Worm (Caenorhabditis elegans) whole organism, L4 larva: ENCODE data around the gene C18D11.1.
"Not testable (repeated sequence)": the region's sequence is repeated elsewhere in the genome, so short reads cannot be mapped to it uniquely, and the experiment has no call there.

Experiments
- T26A8.4 ChIP-seq: fragments of 200-800 bp; sonication (Bioruptor generic); IDR thresholded peaks from 2 replicates; pipeline ENCODE4 v1.3.6; 2022; ENCODE audit warnings: missing genetic modification characterization, missing compliant biosample characterization
- Y105C5A.15 ChIP-seq: fragments of 200-800 bp; sonication (Bioruptor generic); IDR thresholded peaks from 2 replicates; pipeline ENCODE4 v1.3.6; 2022; ENCODE audit warnings: missing genetic modification characterization, missing compliant biosample characterization
- Y48G9A.11 ChIP-seq: fragments of 200-800 bp; sonication (Bioruptor generic); IDR thresholded peaks from 2 replicates; pipeline ENCODE4 v1.3.6; 2022; ENCODE audit warnings: missing genetic modification reagents, missing genetic modification characterization, missing compliant biosample characterization
- Y5F2A.4 ChIP-seq: fragments of 200-800 bp; sonication (Bioruptor generic); optimal IDR thresholded peaks from 2 replicates; lab custom pipeline; 2018; ENCODE audit warnings: mild to moderate bottlenecking, missing genetic modification characterization, missing compliant biosample characterization
- ZK337.2 ChIP-seq: fragments of 200-800 bp; sonication (Bioruptor generic); IDR thresholded peaks from 2 replicates; pipeline ENCODE4 v1.3.6; 2022; ENCODE audit warnings: missing genetic modification reagents, missing genetic modification characterization, missing compliant biosample characterization
- aha-1 ChIP-seq: fragments of 150-350 bp; peaks from one replicate; lab custom pipeline; 2014; ENCODE audit warnings: missing biosample characterization, missing genetic modification characterization
- attf-4 ChIP-seq: sonication (generic microtip); optimal IDR thresholded peaks from 3 replicates; lab custom pipeline; 2017; ENCODE audit warnings: missing biosample characterization, missing genetic modification characterization
- cey-2 ChIP-seq: sonication (generic microtip); optimal IDR thresholded peaks from 3 replicates; lab custom pipeline; 2017; ENCODE audit warnings: missing genetic modification characterization, mild to moderate bottlenecking, missing compliant biosample characterization, antibody characterized with exemption, borderline replicate concordance; ENCODE audit not compliant: insufficient read depth
- daf-16 ChIP-seq, 3 experiments: sonication (generic microtip); optimal IDR thresholded peaks; 2 replicates each; lab custom pipeline; 2016 to 2017; ENCODE audit warnings: missing genetic modification characterization in 3 of 3, missing genetic modification reagents in 3 of 3, mild to moderate bottlenecking in 2 of 3, missing compliant biosample characterization in 2 of 3, missing biosample characterization in 1 of 3, moderate library complexity in 1 of 3
- daf-19 ChIP-seq: fragments of 200-800 bp; sonication (Bioruptor generic); conservative IDR thresholded peaks from 2 replicates; pipeline ENCODE4 v1.3.6; 2022; ENCODE audit warnings: missing genetic modification characterization, missing compliant biosample characterization
- dmd-6 ChIP-seq: fragments of 200-800 bp; sonication (Bioruptor generic); IDR thresholded peaks from 2 replicates; pipeline ENCODE4 v1.3.6; 2022; ENCODE audit warnings: missing genetic modification reagents, missing genetic modification characterization, missing compliant biosample characterization
- dpl-1 ChIP-seq: fragments of 150-350 bp; optimal IDR thresholded peaks from 2 replicates; lab custom pipeline; 2014; ENCODE audit warnings: missing biosample characterization, missing genetic modification reagents, missing genetic modification characterization
- dve-1 ChIP-seq: sonication (generic microtip); optimal IDR thresholded peaks from 2 replicates; lab custom pipeline; 2017; ENCODE audit warnings: antibody characterized with exemption, mild to moderate bottlenecking, missing genetic modification characterization, missing compliant biosample characterization; ENCODE audit not compliant: insufficient read depth
- egl-43 ChIP-seq: fragments of 200-800 bp; sonication (Bioruptor generic); IDR thresholded peaks from 2 replicates; pipeline ENCODE4 v1.3.6; 2022; ENCODE audit warnings: missing genetic modification reagents, missing genetic modification characterization, missing compliant biosample characterization
- gei-8 ChIP-seq: fragments of 200-800 bp; sonication (Bioruptor generic); optimal IDR thresholded peaks from 2 replicates; lab custom pipeline; 2018; ENCODE audit warnings: mild to moderate bottlenecking, missing genetic modification characterization, missing compliant biosample characterization
- hlh-11 ChIP-seq: fragments of 200-800 bp; sonication (Bioruptor generic); optimal IDR thresholded peaks from 2 replicates; lab custom pipeline; 2018; ENCODE audit warnings: mild to moderate bottlenecking, missing genetic modification characterization, missing compliant biosample characterization
- hlh-30 ChIP-seq: sonication (generic microtip); optimal IDR thresholded peaks from 2 replicates; lab custom pipeline; 2017; ENCODE audit warnings: antibody characterized with exemption, mild to moderate bottlenecking, missing genetic modification characterization, missing compliant biosample characterization; ENCODE audit not compliant: insufficient read depth
- hmg-1.1 ChIP-seq: fragments of 200-800 bp; sonication (Bioruptor generic); IDR thresholded peaks from 2 replicates; pipeline ENCODE4 v1.3.6; 2022; ENCODE audit warnings: missing genetic modification reagents, missing genetic modification characterization, missing compliant biosample characterization
- lin-38 ChIP-seq: fragments of 200-800 bp; sonication (Bioruptor generic); IDR thresholded peaks from 2 replicates; pipeline ENCODE4 v1.3.6; 2022; ENCODE audit warnings: missing genetic modification reagents, missing genetic modification characterization, missing compliant biosample characterization
- lsy-2 ChIP-seq, 2 experiments: fragments of 150-350 bp in 1 of 2; sonication (generic microtip) in 1 of 2; optimal IDR thresholded peaks; 2 replicates each; lab custom pipeline; 2014 to 2017; ENCODE audit warnings: missing biosample characterization in 2 of 2, missing genetic modification characterization in 2 of 2
- mdl-1 ChIP-seq, 2 experiments: fragments of 150-350 bp in 1 of 2; sonication (generic microtip) in 1 of 2; optimal IDR thresholded peaks; 2 replicates each; lab custom pipeline; 2014 to 2017; ENCODE audit warnings: missing biosample characterization in 2 of 2, missing genetic modification characterization in 2 of 2
- mes-2 ChIP-seq: sonication (generic microtip); optimal IDR thresholded peaks from 2 replicates; lab custom pipeline; 2016; ENCODE audit warnings: missing genotype, mild to moderate bottlenecking, missing genetic modification characterization, missing compliant biosample characterization; ENCODE audit not compliant: poor library complexity, severe bottlenecking
- nhr-10 ChIP-seq: fragments of 150-350 bp; optimal IDR thresholded peaks from 2 replicates; lab custom pipeline; 2014; ENCODE audit warnings: missing biosample characterization, missing genetic modification characterization
- nhr-102 ChIP-seq: sonication (generic microtip); optimal IDR thresholded peaks from 2 replicates; lab custom pipeline; 2016; ENCODE audit warnings: mild to moderate bottlenecking, missing genetic modification characterization, moderate library complexity, missing compliant biosample characterization
- nhr-25 ChIP-seq: sonication (generic microtip); optimal IDR thresholded peaks from 2 replicates; lab custom pipeline; 2017; ENCODE audit warnings: missing genetic modification characterization, mild to moderate bottlenecking, missing compliant biosample characterization, antibody characterized with exemption, moderate library complexity, borderline replicate concordance; ENCODE audit not compliant: insufficient read depth
- saeg-2 ChIP-seq: fragments of 200-800 bp; sonication (Bioruptor generic); IDR thresholded peaks from 2 replicates; pipeline ENCODE4 v1.3.6; 2022; ENCODE audit warnings: missing genetic modification reagents, missing genetic modification characterization, missing compliant biosample characterization
- snpc-4 ChIP-seq: fragments of 150-350 bp; optimal IDR thresholded peaks from 2 replicates; lab custom pipeline; 2014; ENCODE audit warnings: missing biosample characterization, missing genetic modification characterization
- spr-3 ChIP-seq: fragments of 200-800 bp; sonication (Bioruptor generic); optimal IDR thresholded peaks from 2 replicates; lab custom pipeline; 2018; ENCODE audit warnings: mild to moderate bottlenecking, missing genetic modification characterization, missing compliant biosample characterization
- unc-62 ChIP-seq, 3 experiments: fragments of 150-350 bp in 1 of 3; sonication (generic microtip); optimal IDR thresholded peaks in 2 of 3; peaks in 1 of 3; 1 replicate in 1 of 3; 2 replicates in 2 of 3; lab custom pipeline; 2014 to 2017; ENCODE audit warnings: missing biosample characterization in 3 of 3, missing genetic modification characterization in 3 of 3, missing genetic modification reagents in 3 of 3, missing genotype in 1 of 3
- vab-7 ChIP-seq: fragments of 200-800 bp; sonication (Bioruptor generic); IDR thresholded peaks from 2 replicates; pipeline ENCODE4 v1.3.6; 2022; ENCODE audit warnings: missing genetic modification reagents, missing genetic modification characterization, missing compliant biosample characterization

The C18D11.1 gene

DNA sequence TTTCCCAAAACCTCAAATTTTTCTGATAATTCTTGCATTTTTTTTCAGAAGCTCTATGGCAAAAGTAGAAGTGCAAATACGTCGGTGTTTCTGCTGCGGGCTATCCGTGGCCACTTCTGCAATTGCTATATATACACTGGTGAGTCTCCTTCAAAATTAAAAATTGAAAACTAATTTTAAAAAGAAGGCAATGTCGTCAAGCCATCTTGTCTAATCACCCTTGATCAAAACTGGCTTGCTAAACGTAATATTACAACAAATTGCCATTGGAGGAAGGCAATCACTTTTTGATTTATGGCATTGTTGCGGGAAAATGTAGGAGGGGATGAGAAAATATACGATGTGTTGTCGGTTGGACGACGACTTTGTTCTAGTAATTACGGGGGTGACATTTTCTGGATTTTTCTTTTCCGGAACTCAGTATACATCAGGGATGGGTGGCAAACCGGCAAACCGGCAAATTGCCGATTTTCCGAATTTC, at the start of gene C18D11.1:
Gene C18D11.1 (plus strand): TSS at position 51 of the 481 bp plus-strand sequence.
- no peak for TF ChIP-seq Y48G9A.11 (GFP tag; lab: Robert Waterston, UW)
- TF ChIP-seq cey-2 = no peak
- TF ChIP-seq dmd-6 = no peak
- no peak for TF ChIP-seq hlh-11
- TF ChIP-seq nhr-102 = no peak
- TF ChIP-seq saeg-2 (GFP tag; lab: Robert Waterston, UW) = no peak
- no peak for TF ChIP-seq vab-7 (GFP tag; lab: Robert Waterston, UW)
- TF ChIP-seq T26A8.4 (GFP tag; lab: Robert Waterston, UW) = no peak
- no peak for TF ChIP-seq daf-16 (GFP tag; optimal IDR thresholded peaks at IDR 0.05; lab: Kevin White, UChicago)
- TF ChIP-seq daf-16 (tag; optimal IDR thresholded peaks at IDR 0.05; lab: Kevin White, UChicago) = no peak

DNA sequence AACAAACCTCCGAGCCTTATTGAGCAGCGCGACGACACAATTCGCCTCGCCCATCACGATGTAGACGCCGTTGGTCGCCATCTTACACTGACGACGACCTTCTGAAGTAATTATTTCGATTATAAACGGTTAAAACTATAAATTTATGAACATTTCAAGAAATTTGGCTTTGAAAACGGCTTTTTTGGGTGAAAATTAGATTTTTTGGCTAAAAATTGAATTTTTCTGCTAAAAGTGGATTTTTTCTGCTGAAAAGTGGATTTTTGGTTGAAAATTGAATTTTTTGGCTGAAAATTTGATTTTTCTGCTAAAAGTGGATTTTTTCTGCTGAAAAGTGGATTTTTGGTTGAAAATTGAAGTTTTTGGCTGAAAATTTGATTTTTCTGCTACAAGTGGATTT, 42.8 kb upstream of the C18D11.1 start, which contains the start of gene gbf-1:
Gene gbf-1 (minus strand): TSS at position 101 of the 400 bp plus-strand sequence.
- not testable (repeated sequence) for TF ChIP-seq daf-19 (GFP tag; lab: Robert Waterston, UW); mdl-1 (tag; optimal IDR thresholded peaks at IDR 0.05; lab: Kevin White, UChicago); spr-3

DNA sequence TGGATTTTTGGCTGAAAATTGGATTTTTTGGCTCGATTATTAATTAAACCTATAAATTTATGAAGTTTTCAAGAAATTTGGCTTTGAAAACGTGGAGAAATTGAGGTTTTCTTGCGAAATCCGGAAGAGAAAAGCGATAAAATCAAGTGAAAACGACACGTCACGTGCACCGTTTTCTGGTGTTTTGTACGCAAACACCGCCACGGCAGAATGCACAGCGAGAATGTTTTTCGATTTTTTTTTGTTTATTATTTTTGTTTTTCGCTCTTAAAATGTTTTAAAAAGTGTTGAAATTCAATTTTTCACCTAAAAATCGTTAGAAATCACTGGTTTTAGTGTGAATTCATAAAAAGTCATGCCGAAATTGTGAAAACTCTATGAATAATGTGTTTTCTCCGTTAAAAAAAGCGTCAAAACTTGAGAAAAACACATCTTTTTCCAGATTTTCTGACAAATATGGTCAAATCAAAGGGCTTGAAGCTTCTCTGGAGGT, 41.8 kb upstream of the C18D11.1 start, which contains the start of gene immp-1:
Gene immp-1 (plus strand): TSS at position 443 of the 493 bp plus-strand sequence.
- TF ChIP-seq lsy-2 (tag; optimal IDR thresholded peaks at IDR 0.05; lab: Kevin White, UChicago) (peak in 1 of 2 experiments; percentile 64), daf-16 (GFP tag; optimal IDR thresholded peaks at IDR 0.05; lab: Kevin White, UChicago) (no peak), daf-16 (tag; optimal IDR thresholded peaks at IDR 0.05; lab: Kevin White, UChicago) (peak; percentile 51), gei-8 (GFP tag; lab: Kevin White, UChicago) (no peak), dpl-1 (peak; percentile 52), mdl-1 (tag; optimal IDR thresholded peaks at IDR 0.05; lab: Kevin White, UChicago) (peak in 1 of 2 experiments; percentile 49), hmg-1.1 (GFP tag; lab: Robert Waterston, UW) (peak; percentile 53; the same call in 1 of the 2 replicates), ZK337.2 (GFP tag; lab: Robert Waterston, UW) (no peak), mes-2 (tag; lab: Kevin White, UChicago) (peak; percentile 72), T26A8.4 (GFP tag; lab: Robert Waterston, UW) (peak; percentile 28; the same call in 1 of the 2 replicates), lin-38 (peak; percentile 53), dve-1 (tag; lab: Kevin White, UChicago) (peak; percentile 29), nhr-10 (tag; lab: Kevin White, UChicago) (no peak), hlh-30 (peak; percentile 97)
- TF ChIP-seq, all 104 proteins: peak for 10

DNA sequence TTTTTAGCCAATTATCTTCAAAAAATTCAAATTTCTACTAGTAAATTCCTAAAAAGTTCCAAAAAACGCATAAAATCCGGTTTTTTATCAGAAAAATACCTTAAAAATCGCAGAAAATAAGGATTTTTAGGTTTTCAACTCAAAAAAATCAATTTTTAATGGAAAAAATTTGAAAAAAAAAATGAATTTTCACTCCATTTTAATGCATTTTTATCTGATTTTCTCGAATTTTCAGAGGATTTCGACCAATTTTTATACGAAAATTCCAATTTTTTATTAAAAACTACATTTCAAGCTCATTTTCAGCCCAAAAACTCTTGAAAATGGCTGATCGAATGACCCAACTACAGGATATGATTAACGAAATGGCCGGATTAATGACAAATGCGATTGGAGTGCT, 39.1 kb upstream of the C18D11.1 start, which contains the start of gene mdt-21:
Gene mdt-21 (plus strand): TSS at position 301 of the 400 bp plus-strand sequence.
- TF ChIP-seq hlh-11 (no peak), aha-1 (peak; percentile 52)
- TF ChIP-seq, all 104 proteins: peak for 1

DNA sequence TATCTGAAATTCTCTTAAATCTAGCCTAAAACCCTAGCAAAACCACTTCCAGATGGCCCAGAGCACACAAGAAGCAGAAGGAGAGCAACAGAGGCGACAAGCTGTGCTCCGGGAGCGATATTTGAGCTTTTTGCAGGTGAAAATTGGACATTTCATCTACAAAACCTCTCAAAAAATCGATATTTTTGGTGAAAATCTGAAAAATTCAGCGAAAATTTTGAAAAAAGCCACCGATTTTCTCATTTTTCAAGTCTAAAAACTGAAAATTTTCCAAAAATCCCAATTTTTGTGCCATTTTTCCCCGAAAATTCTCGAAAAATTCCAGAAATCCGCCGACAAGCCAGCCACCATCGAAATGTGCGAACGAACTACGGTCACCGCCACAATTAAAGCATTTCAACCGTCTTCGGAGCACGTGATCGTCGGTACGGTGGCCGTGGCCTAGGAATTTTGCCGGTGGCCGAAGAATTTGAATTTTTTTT, 36.1 kb upstream of the C18D11.1 start, which contains the start of gene C24H11.5:
Gene C24H11.5 (plus strand): TSS at position 51 of the 482 bp plus-strand sequence.
- TF ChIP-seq egl-43 (GFP tag; lab: Robert Waterston, UW) (no peak), Y105C5A.15 (GFP tag; lab: Robert Waterston, UW) (no peak), Y5F2A.4 (GFP tag; lab: Kevin White, UChicago) (no peak), mes-2 (tag; lab: Kevin White, UChicago) (peak; percentile 26), attf-4 (tag; lab: Kevin White, UChicago) (no peak), vab-7 (GFP tag; lab: Robert Waterston, UW) (no peak), nhr-25 (tag; lab: Kevin White, UChicago) (no peak), hlh-11 (no peak), snpc-4 (tag; lab: Kevin White, UChicago) (no peak), unc-62 (GFP tag; optimal IDR thresholded peaks at IDR 0.05 in 1 of 2; lab: Kevin White, UChicago) (peak in 1 of 2 experiments; percentile 77), unc-62 (tag; optimal IDR thresholded peaks at IDR 0.05; lab: Kevin White, UChicago) (no peak)
